Worm (Caenorhabditis elegans) whole organism, late embryonic: Measurements from ENCODE around the gene prkl-1.
A peak's percentile ranks its signal among the peaks of the same experiment; 100 is the strongest.

ENCODE experiments used
- C38D4.7 ChIP-seq: fragments of 200-800 bp; sonication (Bioruptor generic); optimal IDR thresholded peaks from 2 replicates; lab custom pipeline; 2018; ENCODE audit warnings: mild to moderate bottlenecking, missing genetic modification characterization, moderate library complexity, missing compliant biosample characterization
- K02D7.2 ChIP-seq: sonication (generic microtip); optimal IDR thresholded peaks from 2 replicates; lab custom pipeline; 2017; ENCODE audit warnings: mild to moderate bottlenecking, missing genetic modification characterization, missing compliant biosample characterization
- T23F11.4 ChIP-seq: fragments of 200-800 bp; sonication (Bioruptor generic); optimal IDR thresholded peaks from 2 replicates; lab custom pipeline; 2018; ENCODE audit warnings: mild to moderate bottlenecking, missing genetic modification characterization, missing compliant biosample characterization
- Y22D7AL.16 ChIP-seq: sonication (generic microtip); optimal IDR thresholded peaks from 2 replicates; lab custom pipeline; 2016; ENCODE audit warnings: missing genetic modification characterization, missing compliant biosample characterization
- ahr-1 ChIP-seq: sonication (generic microtip); optimal IDR thresholded peaks from 2 replicates; lab custom pipeline; 2016; ENCODE audit warnings: missing genetic modification characterization, missing compliant biosample characterization
- ceh-14 ChIP-seq: sonication (generic microtip); optimal IDR thresholded peaks from 2 replicates; lab custom pipeline; 2016; ENCODE audit warnings: missing genotype, missing genetic modification characterization, missing compliant biosample characterization
- ceh-24 ChIP-seq: sonication (generic microtip); optimal IDR thresholded peaks from 2 replicates; lab custom pipeline; 2016; ENCODE audit warnings: mild to moderate bottlenecking, missing genetic modification characterization, missing compliant biosample characterization
- ceh-31 ChIP-seq: sonication (generic microtip); optimal IDR thresholded peaks from 2 replicates; lab custom pipeline; 2016; ENCODE audit warnings: missing genetic modification characterization, missing compliant biosample characterization
- ceh-34 ChIP-seq: sonication (generic microtip); optimal IDR thresholded peaks from 2 replicates; lab custom pipeline; 2016; ENCODE audit warnings: mild to moderate bottlenecking, missing genetic modification characterization, missing compliant biosample characterization
- ceh-45 ChIP-seq: fragments of 200-800 bp; sonication (Bioruptor generic); IDR thresholded peaks from 2 replicates; pipeline ENCODE4 v1.3.6; 2022; ENCODE audit warnings: missing genetic modification reagents, missing genetic modification characterization, missing compliant biosample characterization
- ceh-48 ChIP-seq: sonication (generic microtip); optimal IDR thresholded peaks from 2 replicates; lab custom pipeline; 2016; ENCODE audit warnings: missing genetic modification characterization, inconsistent platforms, missing compliant biosample characterization
- ceh-9 ChIP-seq: sonication (generic microtip); optimal IDR thresholded peaks from 2 replicates; lab custom pipeline; 2016; ENCODE audit warnings: mild to moderate bottlenecking, missing genetic modification characterization, inconsistent platforms, missing compliant biosample characterization
- eyg-1 ChIP-seq: sonication (generic microtip); optimal IDR thresholded peaks from 2 replicates; lab custom pipeline; 2016; ENCODE audit warnings: missing genotype, missing genetic modification characterization, missing compliant biosample characterization
- fkh-10 ChIP-seq: fragments of 150-350 bp; optimal IDR thresholded peaks from 2 replicates; lab custom pipeline; 2014; ENCODE audit warnings: missing biosample characterization, missing genetic modification reagents, missing genetic modification characterization
- fkh-6 ChIP-seq: sonication (generic microtip); optimal IDR thresholded peaks from 2 replicates; lab custom pipeline; 2016; ENCODE audit warnings: missing genetic modification characterization, missing compliant biosample characterization
- gmeb-2 ChIP-seq: sonication (generic microtip); optimal IDR thresholded peaks from 2 replicates; lab custom pipeline; 2016; ENCODE audit warnings: missing genetic modification characterization, inconsistent platforms, missing compliant biosample characterization
- hlh-15 ChIP-seq: sonication (generic microtip); optimal IDR thresholded peaks from 2 replicates; lab custom pipeline; 2016; ENCODE audit warnings: missing genetic modification characterization, missing compliant biosample characterization
- hlh-6 ChIP-seq: sonication (generic microtip); optimal IDR thresholded peaks from 2 replicates; lab custom pipeline; 2016; ENCODE audit warnings: missing genotype, missing genetic modification characterization, missing compliant biosample characterization
- madf-2 ChIP-seq: sonication (generic microtip); optimal IDR thresholded peaks from 2 replicates; lab custom pipeline; 2017; ENCODE audit warnings: missing genetic modification characterization, missing compliant biosample characterization
- mec-3 ChIP-seq: sonication (generic microtip); optimal IDR thresholded peaks from 2 replicates; lab custom pipeline; 2016; ENCODE audit warnings: borderline replicate concordance, missing genetic modification characterization, missing compliant biosample characterization
- nhr-232 ChIP-seq: sonication (generic microtip); optimal IDR thresholded peaks from 2 replicates; lab custom pipeline; 2016; ENCODE audit warnings: missing genetic modification characterization, missing compliant biosample characterization
- odd-2 ChIP-seq: sonication (generic microtip); optimal IDR thresholded peaks from 2 replicates; lab custom pipeline; 2017; ENCODE audit warnings: antibody characterized with exemption, mild to moderate bottlenecking, missing genetic modification characterization, missing compliant biosample characterization
- pag-3 ChIP-seq: sonication (generic microtip); optimal IDR thresholded peaks from 2 replicates; lab custom pipeline; 2016; ENCODE audit warnings: missing compliant biosample characterization, missing genetic modification characterization, borderline replicate concordance
- pax-1 ChIP-seq: fragments of 150-350 bp; optimal IDR thresholded peaks from 2 replicates; lab custom pipeline; 2014; ENCODE audit warnings: missing biosample characterization, missing genetic modification characterization
- pha-2 ChIP-seq: sonication (generic microtip); optimal IDR thresholded peaks from 2 replicates; lab custom pipeline; 2017; ENCODE audit warnings: mild to moderate bottlenecking, missing genetic modification characterization, missing compliant biosample characterization
- pqm-1 ChIP-seq: sonication (generic microtip); optimal IDR thresholded peaks from 2 replicates; lab custom pipeline; 2016; ENCODE audit warnings: missing genetic modification characterization, missing compliant biosample characterization
- pros-1 ChIP-seq: fragments of 150-350 bp; optimal IDR thresholded peaks from 2 replicates; lab custom pipeline; 2014; ENCODE audit warnings: missing biosample characterization, missing genetic modification reagents, missing genetic modification characterization
- rnt-1 ChIP-seq: sonication (generic microtip); optimal IDR thresholded peaks from 2 replicates; lab custom pipeline; 2016; ENCODE audit warnings: missing genetic modification characterization, missing compliant biosample characterization
- sox-2 ChIP-seq: fragments of 200-800 bp; sonication (Bioruptor generic); IDR thresholded peaks from 2 replicates; pipeline ENCODE4 v1.3.6; 2022; ENCODE audit warnings: missing genetic modification reagents, missing genetic modification characterization, missing compliant biosample characterization
- tbx-7 ChIP-seq: sonication (generic microtip); optimal IDR thresholded peaks from 2 replicates; lab custom pipeline; 2016; ENCODE audit warnings: missing genotype, missing genetic modification characterization, missing compliant biosample characterization
- unc-3 ChIP-seq, 2 experiments: fragments of 200-800 bp in 1 of 2; sonication (Bioruptor generic) in 1 of 2; sonication (generic microtip) in 1 of 2; conservative IDR thresholded peaks in 1 of 2; optimal IDR thresholded peaks in 1 of 2; 2 replicates each; pipeline versions ENCODE4 v1.3.6 to Lab custom; 2016 to 2022; ENCODE audit warnings: missing compliant biosample characterization in 2 of 2, missing genetic modification characterization in 2 of 2, missing genetic modification reagents in 1 of 2
- unc-55 ChIP-seq: sonication (generic microtip); optimal IDR thresholded peaks from 2 replicates; lab custom pipeline; 2017; ENCODE audit warnings: missing biosample characterization, missing genetic modification reagents, missing genetic modification characterization

prkl-1 gene

ce11 chrIV:6999206-6999605, 12.5 kb upstream of the prkl-1 start, which contains the start of gene C25A8.5:
C25A8.5 (plus strand) TSS chrIV:6999506.
- no peak for TF ChIP-seq Y22D7AL.16 (tag; lab: Kevin White, UChicago)
- no peak for TF ChIP-seq pha-2 (tag; lab: Kevin White, UChicago)
- no peak for TF ChIP-seq hlh-15 (tag; lab: Kevin White, UChicago)
- no peak for TF ChIP-seq fkh-10
- TF ChIP-seq fkh-6 (tag; lab: Kevin White, UChicago) = no peak

ce11 chrIV:6997918-6998317, 11.2 kb upstream of the prkl-1 start:
- no peak for TF ChIP-seq K02D7.2 (tag; lab: Kevin White, UChicago)
- no peak for TF ChIP-seq eyg-1 (tag; lab: Kevin White, UChicago)
- TF ChIP-seq ceh-14 = no peak
- TF ChIP-seq C38D4.7 (GFP tag; lab: Kevin White, UChicago) = no peak
- TF ChIP-seq mec-3 (tag; lab: Kevin White, UChicago) = no peak
- TF ChIP-seq sox-2 (GFP tag; lab: Robert Waterston, UW) = no peak
- TF ChIP-seq T23F11.4 = no peak
- no peak for TF ChIP-seq ceh-48 (tag; lab: Kevin White, UChicago)
- no peak for TF ChIP-seq pqm-1 (tag; lab: Kevin White, UChicago)
- TF ChIP-seq unc-3 (GFP tag; conservative IDR thresholded peaks at IDR 0.05; lab: Robert Waterston, UW) = no peak
- no peak for TF ChIP-seq unc-3 (tag; optimal IDR thresholded peaks at IDR 0.05; lab: Kevin White, UChicago)
- TF ChIP-seq fkh-10 = no peak
- TF ChIP-seq rnt-1 (tag; lab: Kevin White, UChicago) = no peak
- no peak for TF ChIP-seq hlh-6 (tag; lab: Kevin White, UChicago)
- TF ChIP-seq nhr-232 (tag; lab: Kevin White, UChicago) = no peak
- no peak for TF ChIP-seq tbx-7

- TF ChIP-seq unc-55 (GFP tag; lab: Kevin White, UChicago) (peak; percentile 74), ceh-9 (no peak)
Measured at ce11 chrIV:6991070-6991469, 4.3 kb upstream of the prkl-1 start.

- TF ChIP-seq pqm-1 (tag; lab: Kevin White, UChicago) (no peak), pha-2 (tag; lab: Kevin White, UChicago) (peak; percentile 12), ceh-24 (tag; lab: Kevin White, UChicago) (no peak), ceh-31 (tag; lab: Kevin White, UChicago) (peak; percentile 32), ceh-34 (tag; lab: Kevin White, UChicago) (no peak), ceh-45 (GFP tag; lab: Robert Waterston, UW) (no peak), odd-2 (tag; lab: Kevin White, UChicago) (no peak), gmeb-2 (tag; lab: Kevin White, UChicago) (no peak), pax-1 (peak; percentile 91), unc-55 (GFP tag; lab: Kevin White, UChicago) (peak; percentile 67), hlh-6 (tag; lab: Kevin White, UChicago) (no peak), pag-3 (tag; lab: Kevin White, UChicago) (no peak)
Measured at ce11 chrIV:6984449-6985380, 2.0 kb downstream of the prkl-1 start.

ce11 chrIV:6978625-6979024, 8.1 kb downstream of the prkl-1 start:
- TF ChIP-seq ahr-1 (no peak), C38D4.7 (GFP tag; lab: Kevin White, UChicago) (no peak), ceh-14 (no peak), ceh-31 (tag; lab: Kevin White, UChicago) (no peak), pros-1 (no peak), madf-2 (tag; lab: Kevin White, UChicago) (no peak)
